Fruit fly (Drosophila melanogaster): ENCODE data around the gene SamDC.
A peak's percentile ranks its signal among the peaks of the same experiment; 100 is the strongest.

- TF ChIP-seq CG8301 (tag; optimal IDR thresholded peaks at IDR 0.05), result no peak
- TF ChIP-seq gl (tag; optimal IDR thresholded peaks at IDR 0.05), result no peak
- TF ChIP-seq CG12605 (GFP tag; IDR thresholded peaks at IDR 0.05), result no peak
- peak; percentile 7 for TF ChIP-seq CG17806 (tag; optimal IDR thresholded peaks at IDR 0.05)
- TF ChIP-seq Pif1B (GFP tag; optimal IDR thresholded peaks at IDR 0.05), result no peak
- no peak for TF ChIP-seq CG34367 (tag; optimal IDR thresholded peaks at IDR 0.05)
- TF ChIP-seq Pif1A (GFP tag; optimal IDR thresholded peaks at IDR 0.05), result no peak
- no peak for TF ChIP-seq CG8159 (tag; optimal IDR thresholded peaks at IDR 0.05)
- TF ChIP-seq fd96Ca (GFP tag; IDR thresholded peaks at IDR 0.05), result no peak
- peak; percentile 13 for TF ChIP-seq Snoo (tag; optimal IDR thresholded peaks at IDR 0.05)
- TF ChIP-seq Ets98B (GFP tag; IDR thresholded peaks at IDR 0.05), result no peak
- no peak for TF ChIP-seq D1 (tag; optimal IDR thresholded peaks at IDR 0.05)
- TF ChIP-seq rn (GFP tag; IDR thresholded peaks at IDR 0.05), result no peak
These were observed 2.1 kb downstream of the SamDC start, which contains the start of gene CG31715 for dm6 chr2L:10341405-10341804.

Measured in whole organism, pupa.